Worm (Caenorhabditis elegans) whole organism, L4/young adult: Measurements from ENCODE around the gene bath-29.

Experiments
- dao-5 ChIP-seq: sonication (generic microtip); optimal IDR thresholded peaks from 2 replicates; lab custom pipeline; 2016; ENCODE audit warnings: missing genotype, missing genetic modification characterization, moderate library complexity, missing compliant biosample characterization
- him-1 ChIP-seq: sonication (generic microtip); optimal IDR thresholded peaks from 2 replicates; lab custom pipeline; 2016; ENCODE audit warnings: missing genotype, missing genetic modification reagents, missing genetic modification characterization, missing compliant biosample characterization

DNA sequence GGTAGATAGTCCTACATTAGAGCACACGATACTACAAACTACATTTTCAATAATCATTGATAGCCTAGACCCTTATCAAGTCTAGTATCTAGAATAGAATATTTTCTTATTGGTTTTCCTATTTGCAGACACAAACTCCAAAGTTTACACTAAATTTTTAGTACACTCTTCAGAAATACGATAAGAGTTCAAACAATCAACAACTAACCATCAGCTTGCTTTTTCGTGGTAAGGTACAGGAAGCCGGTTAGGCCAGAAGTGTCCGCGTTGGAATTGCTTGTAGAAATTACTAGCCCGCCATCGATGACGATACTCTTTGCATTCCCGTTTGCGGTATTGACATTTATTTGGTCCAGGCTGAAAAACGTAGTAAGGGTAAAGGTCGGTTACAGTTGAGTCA, 26.1 kb upstream of the bath-29 start, which contains the start of gene Y46D2A.1:
- TF ChIP-seq dao-5 (no peak), him-1 (tag; lab: Kevin White, UChicago) (no peak)
